Worm (Caenorhabditis elegans) whole organism, young adult: ENCODE results near the gene C25E10.8.

Source experiments
- F39B2.1 ChIP-seq: fragments of 200-800 bp; sonication (Bioruptor generic); IDR thresholded peaks from 2 replicates; pipeline ENCODE4 v1.3.6; 2022; ENCODE audit warnings: missing genetic modification reagents, missing genetic modification characterization, missing compliant biosample characterization
- ceh-91 ChIP-seq: fragments of 200-800 bp; sonication (Bioruptor generic); IDR thresholded peaks from 2 replicates; pipeline ENCODE4 v1.3.6; 2022; ENCODE audit warnings: missing genetic modification reagents, missing genetic modification characterization, missing compliant biosample characterization
- egl-18 ChIP-seq: fragments of 200-800 bp; sonication (Bioruptor generic); IDR thresholded peaks from 2 replicates; pipeline ENCODE4 v1.3.6; 2022; ENCODE audit warnings: missing genetic modification reagents, missing genetic modification characterization, missing compliant biosample characterization
- egrh-3 ChIP-seq: fragments of 200-800 bp; sonication (Bioruptor generic); IDR thresholded peaks from 2 replicates; pipeline ENCODE4 v1.3.6; 2022; ENCODE audit warnings: missing genetic modification reagents, missing genetic modification characterization, missing compliant biosample characterization
- nfya-1 ChIP-seq: sonication (generic microtip); optimal IDR thresholded peaks from 2 replicates; lab custom pipeline; 2017; ENCODE audit warnings: antibody characterized with exemption, missing compliant biosample characterization, missing genetic modification characterization, borderline replicate concordance; ENCODE audit not compliant: insufficient read depth
- nhr-90 ChIP-seq: sonication (generic microtip); optimal IDR thresholded peaks from 2 replicates; lab custom pipeline; 2016; ENCODE audit warnings: missing genotype, mild to moderate bottlenecking, missing genetic modification characterization, missing compliant biosample characterization
- pbrm-1 ChIP-seq: fragments of 200-800 bp; sonication (Bioruptor generic); IDR thresholded peaks from 2 replicates; pipeline ENCODE4 v1.3.6; 2022; ENCODE audit warnings: missing genetic modification reagents, missing genetic modification characterization, missing compliant biosample characterization
- pha-4 ChIP-seq: fragments of 150-350 bp; sonication (generic microtip); optimal IDR thresholded peaks from 2 replicates; lab custom pipeline; 2014; ENCODE audit warnings: missing biosample characterization, missing genetic modification reagents, missing genetic modification characterization
- rec-8 ChIP-seq, 2 experiments: sonication (generic microtip); optimal IDR thresholded peaks; 2 replicates each; lab custom pipeline; 2016; ENCODE audit warnings: mild to moderate bottlenecking in 2 of 2, missing genetic modification characterization in 2 of 2, missing genetic modification reagents in 2 of 2, missing genotype in 2 of 2, missing biosample characterization in 1 of 2, missing compliant biosample characterization in 1 of 2, moderate library complexity in 1 of 2
- snpc-1.3 ChIP-seq: sonication (generic microtip); optimal IDR thresholded peaks from 2 replicates; lab custom pipeline; 2017; ENCODE audit warnings: missing genetic modification characterization, mild to moderate bottlenecking, missing compliant biosample characterization, antibody characterized with exemption, moderate library complexity, missing genotype, missing genetic modification reagents; ENCODE audit not compliant: insufficient read depth
- unc-130 ChIP-seq: sonication (generic microtip); optimal IDR thresholded peaks from 2 replicates; lab custom pipeline; 2016; ENCODE audit warnings: missing genetic modification reagents, missing genetic modification characterization, missing compliant biosample characterization
- zim-3 ChIP-seq: sonication (generic microtip); optimal IDR thresholded peaks from 2 replicates; lab custom pipeline; 2017; ENCODE audit warnings: mild to moderate bottlenecking, missing genetic modification characterization, moderate library complexity, missing compliant biosample characterization

DNA sequence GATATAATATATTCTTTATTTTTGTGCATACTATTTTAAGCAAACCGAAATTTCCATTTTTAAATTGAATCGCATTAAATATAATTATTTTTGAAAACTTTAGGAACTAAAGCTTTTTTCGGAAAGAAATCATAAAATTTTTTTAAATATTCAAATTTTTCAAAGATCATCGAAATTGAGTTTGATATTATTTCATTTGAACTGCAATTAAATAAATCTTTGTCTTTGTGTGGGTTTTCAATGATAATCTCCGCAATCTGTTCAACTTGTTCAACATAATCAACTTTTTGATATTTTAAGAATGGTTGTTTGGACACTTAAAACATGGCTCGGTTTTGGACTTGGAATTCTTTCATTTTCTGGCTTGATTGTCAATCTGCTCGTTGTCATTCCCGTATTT, 44.7 kb downstream of the C25E10.8 start, which contains the start of gene srx-2:
- no peak for TF ChIP-seq ceh-91 (GFP tag; lab: Robert Waterston, UW)
- no peak for TF ChIP-seq unc-130 (GFP tag; lab: Kevin White, UChicago)
- no peak for TF ChIP-seq rec-8 (tag; optimal IDR thresholded peaks at IDR 0.05; lab: Kevin White, UChicago)
- no peak for TF ChIP-seq snpc-1.3
- no peak for TF ChIP-seq nfya-1 (tag; lab: Kevin White, UChicago)
- TF ChIP-seq zim-3, result no peak
- no peak for TF ChIP-seq pbrm-1 (GFP tag; lab: Robert Waterston, UW)
- TF ChIP-seq nhr-90 (tag; lab: Kevin White, UChicago), result no peak
- TF ChIP-seq F39B2.1 (GFP tag; lab: Robert Waterston, UW), result no peak
- TF ChIP-seq egl-18, result no peak
- no peak for TF ChIP-seq pha-4
- no peak for TF ChIP-seq egrh-3 (GFP tag; lab: Robert Waterston, UW)
